Worm (Caenorhabditis elegans) whole organism, L1 larva: ENCODE data around the gene F20H11.1.

Source experiments
- C04F5.9 ChIP-seq: sonication (generic microtip); optimal IDR thresholded peaks from 2 replicates; lab custom pipeline; 2016; ENCODE audit warnings: missing genetic modification characterization, missing compliant biosample characterization
- C16A3.4 ChIP-seq: fragments of 150-350 bp; optimal IDR thresholded peaks from 2 replicates; lab custom pipeline; 2014; ENCODE audit warnings: missing biosample characterization, missing genetic modification characterization
- C34B4.2 ChIP-seq: sonication (generic microtip); optimal IDR thresholded peaks from 2 replicates; lab custom pipeline; 2017; ENCODE audit warnings: mild to moderate bottlenecking, missing genetic modification characterization, missing compliant biosample characterization
- F16B12.6 ChIP-seq: fragments of 150-350 bp; optimal IDR thresholded peaks from 2 replicates; lab custom pipeline; 2014; ENCODE audit warnings: missing biosample characterization, missing genetic modification characterization
- Y116A8C.19 ChIP-seq: sonication (generic microtip); optimal IDR thresholded peaks from 2 replicates; lab custom pipeline; 2016; ENCODE audit warnings: missing compliant biosample characterization, missing genetic modification characterization, borderline replicate concordance
- blmp-1 ChIP-seq: fragments of 150-350 bp; optimal IDR thresholded peaks from 2 replicates; lab custom pipeline; 2014; ENCODE audit warnings: missing biosample characterization, missing genetic modification characterization
- ceh-82 ChIP-seq, 3 experiments: fragments of 150-350 bp in 1 of 3; sonication (generic microtip) in 2 of 3; optimal IDR thresholded peaks; 2 replicates each; lab custom pipeline; 2014 to 2017; ENCODE audit warnings: missing biosample characterization in 3 of 3, missing genetic modification characterization in 3 of 3
- ceh-90 ChIP-seq: sonication (generic microtip); optimal IDR thresholded peaks from 2 replicates; lab custom pipeline; 2016; ENCODE audit warnings: missing genetic modification characterization, missing compliant biosample characterization
- dpl-1 ChIP-seq, 3 experiments: fragments of 150-350 bp in 2 of 3; sonication (generic microtip) in 1 of 3; optimal IDR thresholded peaks; 2 replicates each; lab custom pipeline; 2014 to 2017; ENCODE audit warnings: missing biosample characterization in 3 of 3, missing genetic modification characterization in 3 of 3, missing genetic modification reagents in 3 of 3
- dsc-1 ChIP-seq: sonication (generic microtip); optimal IDR thresholded peaks from 2 replicates; lab custom pipeline; 2016; ENCODE audit warnings: mild to moderate bottlenecking, missing genetic modification characterization, missing compliant biosample characterization
- efl-1 ChIP-seq, 4 experiments: fragments of 150-350 bp; optimal IDR thresholded peaks in 3 of 4; peaks in 1 of 4; 1 replicate in 1 of 4; 2 replicates in 3 of 4; lab custom pipeline; 2014; ENCODE audit warnings: missing biosample characterization in 2 of 4, missing genetic modification characterization in 2 of 4, missing genetic modification reagents in 2 of 4
- egl-27 ChIP-seq, 2 experiments: fragments of 150-350 bp in 1 of 2; sonication (generic microtip); optimal IDR thresholded peaks; 3 replicates each; lab custom pipeline; 2017 to 2018; ENCODE audit warnings: missing biosample characterization in 2 of 2, missing genetic modification characterization in 2 of 2, missing genetic modification reagents in 2 of 2
- elt-3 ChIP-seq, 6 experiments: fragments of 150-350 bp in 1 of 6; sonication (generic microtip); optimal IDR thresholded peaks; 2 replicates each; lab custom pipeline; 2017 to 2018; ENCODE audit warnings: missing biosample characterization in 6 of 6, missing genetic modification characterization in 6 of 6, inconsistent platforms in 1 of 6
- fkh-8 ChIP-seq: sonication (generic microtip); optimal IDR thresholded peaks from 2 replicates; lab custom pipeline; 2016; ENCODE audit warnings: mild to moderate bottlenecking, missing genetic modification characterization, missing compliant biosample characterization
- hlh-4 ChIP-seq: sonication (generic microtip); optimal IDR thresholded peaks from 2 replicates; lab custom pipeline; 2016; ENCODE audit warnings: mild to moderate bottlenecking, missing genetic modification characterization, missing compliant biosample characterization
- hpl-2 ChIP-seq: fragments of 150-350 bp; optimal IDR thresholded peaks from 2 replicates; lab custom pipeline; 2014; ENCODE audit warnings: missing biosample characterization, missing genetic modification reagents, missing genetic modification characterization
- isw-1 ChIP-seq: fragments of 200-800 bp; sonication (Bioruptor generic); IDR thresholded peaks from 2 replicates; pipeline ENCODE4 v1.3.6; 2022; ENCODE audit warnings: missing genetic modification characterization, missing compliant biosample characterization
- jun-1 ChIP-seq: fragments of 150-350 bp; optimal IDR thresholded peaks from 2 replicates; lab custom pipeline; 2014; ENCODE audit warnings: missing biosample characterization, missing genetic modification reagents, missing genetic modification characterization
- lin-13 ChIP-seq: fragments of 150-350 bp; optimal IDR thresholded peaks from 2 replicates; lab custom pipeline; 2014; ENCODE audit warnings: missing biosample characterization, missing genetic modification reagents, missing genetic modification characterization
- lin-14 ChIP-seq: fragments of 200-800 bp; sonication (Bioruptor generic); optimal IDR thresholded peaks from 2 replicates; lab custom pipeline; 2018; ENCODE audit warnings: mild to moderate bottlenecking, missing genetic modification characterization, moderate library complexity, missing compliant biosample characterization
- lin-15B ChIP-seq: fragments of 150-350 bp; sonication (generic microtip); optimal IDR thresholded peaks from 3 replicates; lab custom pipeline; 2014; ENCODE audit warnings: missing biosample characterization, missing genetic modification characterization
- lin-35 ChIP-seq, 2 experiments: fragments of 150-350 bp; optimal IDR thresholded peaks; 2 replicates each; lab custom pipeline; 2014; ENCODE audit warnings: missing biosample characterization in 2 of 2, missing genetic modification characterization in 2 of 2, missing genetic modification reagents in 2 of 2
- lir-3 ChIP-seq: sonication (generic microtip); optimal IDR thresholded peaks from 2 replicates; lab custom pipeline; 2016; ENCODE audit warnings: mild to moderate bottlenecking, missing genetic modification characterization, moderate library complexity, missing compliant biosample characterization; ENCODE audit not compliant: poor library complexity
- lsy-2 ChIP-seq, 2 experiments: fragments of 150-350 bp; optimal IDR thresholded peaks; 2 replicates each; lab custom pipeline; 2014; ENCODE audit warnings: missing biosample characterization in 2 of 2, missing genetic modification characterization in 2 of 2
- mdl-1 ChIP-seq, 2 experiments: fragments of 150-350 bp; optimal IDR thresholded peaks; 2 replicates each; lab custom pipeline; 2014 to 2017; ENCODE audit warnings: missing biosample characterization in 2 of 2, missing genetic modification characterization in 2 of 2, inconsistent platforms in 1 of 2
- mef-2 ChIP-seq: fragments of 150-350 bp; optimal IDR thresholded peaks from 2 replicates; lab custom pipeline; 2014; ENCODE audit warnings: missing biosample characterization, missing genetic modification characterization
- mep-1 ChIP-seq: fragments of 150-350 bp; optimal IDR thresholded peaks from 2 replicates; lab custom pipeline; 2014; ENCODE audit warnings: missing biosample characterization, missing genetic modification characterization
- nhr-19 ChIP-seq: fragments of 200-800 bp; sonication (Bioruptor generic); conservative IDR thresholded peaks from 2 replicates; pipeline ENCODE4 v1.3.6; 2022; ENCODE audit warnings: missing genetic modification characterization, missing compliant biosample characterization
- nhr-20 ChIP-seq: sonication (generic microtip); optimal IDR thresholded peaks from 2 replicates; lab custom pipeline; 2016; ENCODE audit warnings: mild to moderate bottlenecking, missing genetic modification characterization, missing compliant biosample characterization
- nhr-28 ChIP-seq: fragments of 150-350 bp; optimal IDR thresholded peaks from 2 replicates; lab custom pipeline; 2014; ENCODE audit warnings: missing biosample characterization, missing genetic modification characterization
- nhr-47 ChIP-seq: sonication (generic microtip); optimal IDR thresholded peaks from 2 replicates; lab custom pipeline; 2016; ENCODE audit warnings: mild to moderate bottlenecking, missing genetic modification characterization, moderate library complexity, missing compliant biosample characterization
- nhr-71 ChIP-seq: sonication (generic microtip); optimal IDR thresholded peaks from 2 replicates; lab custom pipeline; 2016; ENCODE audit warnings: mild to moderate bottlenecking, missing genetic modification characterization, moderate library complexity, missing compliant biosample characterization
- nhr-84 ChIP-seq: sonication (generic microtip); optimal IDR thresholded peaks from 2 replicates; lab custom pipeline; 2017; ENCODE audit warnings: missing biosample characterization, missing genetic modification characterization
- nhr-85 ChIP-seq: sonication (generic microtip); peaks from one replicate; lab custom pipeline; 2016; ENCODE audit warnings: missing genetic modification characterization, inconsistent platforms, missing compliant biosample characterization
- nhr-90 ChIP-seq: sonication (generic microtip); optimal IDR thresholded peaks from 2 replicates; lab custom pipeline; 2016; ENCODE audit warnings: mild to moderate bottlenecking, missing genetic modification characterization, missing compliant biosample characterization; ENCODE audit not compliant: poor library complexity
- rnt-1 ChIP-seq: sonication (generic microtip); optimal IDR thresholded peaks from 2 replicates; lab custom pipeline; 2016; ENCODE audit warnings: mild to moderate bottlenecking, missing genetic modification characterization, moderate library complexity, missing compliant biosample characterization
- skn-1 ChIP-seq: fragments of 150-350 bp; optimal IDR thresholded peaks from 2 replicates; lab custom pipeline; 2014; ENCODE audit warnings: missing biosample characterization, missing genetic modification characterization
- snu-23 ChIP-seq: sonication (generic microtip); optimal IDR thresholded peaks from 2 replicates; lab custom pipeline; 2016; ENCODE audit warnings: missing genetic modification characterization, missing compliant biosample characterization
- sptf-1 ChIP-seq: fragments of 150-350 bp; optimal IDR thresholded peaks from 2 replicates; lab custom pipeline; 2014; ENCODE audit warnings: missing biosample characterization, missing genetic modification characterization
- sup-37 ChIP-seq: fragments of 200-800 bp; sonication (Bioruptor generic); optimal IDR thresholded peaks from 2 replicates; lab custom pipeline; 2018; ENCODE audit warnings: mild to moderate bottlenecking, missing genetic modification characterization, missing compliant biosample characterization
- swsn-7 ChIP-seq: sonication (generic microtip); optimal IDR thresholded peaks from 2 replicates; lab custom pipeline; 2016; ENCODE audit warnings: missing genetic modification characterization, missing compliant biosample characterization
- tbx-2 ChIP-seq: sonication (generic microtip); optimal IDR thresholded peaks from 2 replicates; lab custom pipeline; 2016; ENCODE audit warnings: missing genetic modification characterization, missing compliant biosample characterization
- unc-30 ChIP-seq: sonication (generic microtip); optimal IDR thresholded peaks from 2 replicates; lab custom pipeline; 2017; ENCODE audit warnings: missing biosample characterization, missing genetic modification characterization
- unc-86 ChIP-seq: sonication (generic microtip); optimal IDR thresholded peaks from 2 replicates; lab custom pipeline; 2016; ENCODE audit warnings: missing genetic modification characterization, missing compliant biosample characterization
- vab-15 ChIP-seq: sonication (generic microtip); optimal IDR thresholded peaks from 2 replicates; lab custom pipeline; 2017; ENCODE audit warnings: missing genotype, mild to moderate bottlenecking, missing genetic modification characterization, missing compliant biosample characterization
- xbp-1 ChIP-seq: sonication (generic microtip); optimal IDR thresholded peaks from 2 replicates; lab custom pipeline; 2016; ENCODE audit warnings: missing genetic modification characterization, missing compliant biosample characterization
- zag-1 ChIP-seq: fragments of 150-350 bp; optimal IDR thresholded peaks from 2 replicates; lab custom pipeline; 2014; ENCODE audit warnings: missing biosample characterization, missing genetic modification characterization

The F20H11.1 gene

DNA sequence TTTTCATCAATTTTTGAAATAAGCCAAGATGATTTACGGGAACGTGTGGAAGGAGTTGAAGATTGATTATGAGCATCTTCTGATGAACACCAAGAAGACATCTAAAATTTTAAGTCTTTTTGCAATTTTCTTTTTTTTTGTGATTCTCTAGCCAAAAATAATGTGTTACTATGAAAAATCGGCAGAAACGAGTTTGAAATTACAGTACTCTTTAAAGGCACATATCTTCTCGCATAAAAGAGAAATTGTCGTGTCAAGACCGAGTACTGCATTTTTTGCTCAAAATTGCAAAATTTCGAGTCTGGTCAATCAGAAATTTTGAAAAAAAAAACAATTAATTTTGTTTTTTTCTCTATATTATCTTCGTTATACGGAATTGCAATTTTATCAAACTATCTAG, at the start of gene F20H11.1:
F20H11.1 (minus strand) TSS at position 101 of the 400 bp plus-strand sequence.
- no peak for TF ChIP-seq efl-1 (optimal IDR thresholded peaks at IDR 0.05; lab: Kevin White, UChicago)
- peak in 1 of 2 experiments; percentile 63 for TF ChIP-seq efl-1 (GFP tag; optimal IDR thresholded peaks at IDR 0.05 in 1 of 2; lab: Kevin White, UChicago)
- TF ChIP-seq nhr-85 (tag; lab: Kevin White, UChicago), result peak; percentile 5
- TF ChIP-seq nhr-28 (tag; lab: Kevin White, UChicago), result no peak

DNA sequence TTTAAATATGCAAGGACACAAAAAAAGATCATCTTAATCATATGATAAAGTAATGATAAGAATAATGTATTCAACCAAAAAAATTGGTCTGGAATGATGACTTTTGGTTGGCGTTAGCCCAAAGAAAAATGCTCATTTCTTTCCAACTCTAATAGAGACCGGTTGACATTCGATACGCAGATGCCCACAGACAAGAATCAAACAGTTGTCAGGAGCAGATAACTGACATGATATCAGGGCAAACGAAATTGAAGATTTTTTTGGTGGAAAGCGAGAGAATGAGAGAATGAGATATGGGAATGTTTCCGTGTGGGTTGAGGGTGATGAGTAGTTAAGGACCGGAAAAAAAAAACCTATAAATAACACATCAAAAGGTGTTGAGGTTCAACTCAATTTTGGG, 47.1 kb upstream of the F20H11.1 start:
- TF ChIP-seq rnt-1 (tag; lab: Kevin White, UChicago), result peak; percentile 26
- TF ChIP-seq xbp-1 (tag; lab: Kevin White, UChicago), result no peak
- peak in 1 of 2 experiments; percentile 3 for TF ChIP-seq lsy-2 (tag; optimal IDR thresholded peaks at IDR 0.05; lab: Kevin White, UChicago)

DNA sequence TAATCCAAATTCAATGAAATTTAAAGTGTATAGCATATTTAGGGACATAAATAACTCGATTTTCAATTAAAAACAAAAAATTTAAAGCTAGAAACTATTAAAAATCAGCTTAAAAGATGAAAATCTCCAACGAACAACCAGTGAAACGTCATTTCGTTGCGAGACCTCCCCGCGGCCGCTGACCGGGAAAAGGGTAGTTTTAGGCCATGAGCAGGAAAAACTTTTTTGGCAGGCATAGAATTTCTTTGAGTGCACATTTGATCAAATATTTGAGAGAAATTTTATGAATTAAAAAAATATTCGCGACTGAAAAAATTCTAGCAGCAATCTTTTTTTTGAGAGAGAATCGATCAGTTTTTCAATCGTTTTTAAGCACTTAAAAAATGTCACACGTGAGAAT, 33.3 kb upstream of the F20H11.1 start:
- peak; percentile 39 to 73 for TF ChIP-seq lsy-2 (tag; optimal IDR thresholded peaks at IDR 0.05; lab: Kevin White, UChicago)
- TF ChIP-seq egl-27 (tag; optimal IDR thresholded peaks at IDR 0.05; lab: Kevin White, UChicago), result no peak
- peak; percentile 85 for TF ChIP-seq mep-1 (tag; lab: Kevin White, UChicago)
- TF ChIP-seq lin-35 (GFP tag; optimal IDR thresholded peaks at IDR 0.05; lab: Kevin White, UChicago), result peak; percentile 46 to 66
- TF ChIP-seq nhr-28 (tag; lab: Kevin White, UChicago), result no peak
- TF ChIP-seq dpl-1 (GFP tag; optimal IDR thresholded peaks at IDR 0.05; lab: Kevin White, UChicago), result peak; percentile 27 to 69 (median 50)
- TF ChIP-seq Y116A8C.19 (tag; lab: Kevin White, UChicago), result no peak
- TF ChIP-seq hpl-2, result no peak
- TF ChIP-seq lir-3 (tag; lab: Kevin White, UChicago), result peak; percentile 56
- peak in 1 of 3 experiments; percentile 39 for TF ChIP-seq ceh-82 (tag; optimal IDR thresholded peaks at IDR 0.05; lab: Kevin White, UChicago)
- TF ChIP-seq nhr-71 (tag; lab: Kevin White, UChicago), result peak; percentile 60
- TF ChIP-seq mef-2, result no peak
- TF ChIP-seq fkh-8 (tag; lab: Kevin White, UChicago), result peak; percentile 51
- TF ChIP-seq nhr-85 (tag; lab: Kevin White, UChicago), result peak; percentile 70
- TF ChIP-seq skn-1, result peak; percentile 51
- TF ChIP-seq elt-3 (tag; optimal IDR thresholded peaks at IDR 0.05; lab: Kevin White, UChicago), result peak in 1 of 6 experiments; percentile 2
- no peak for TF ChIP-seq mdl-1 (tag; optimal IDR thresholded peaks at IDR 0.05; lab: Kevin White, UChicago)
- no peak for TF ChIP-seq sptf-1 (tag; lab: Kevin White, UChicago)
- peak; percentile 68 for TF ChIP-seq rnt-1 (tag; lab: Kevin White, UChicago)
- TF ChIP-seq lin-14 (GFP tag; lab: Kevin White, UChicago), result peak; percentile 63
- TF ChIP-seq xbp-1 (tag; lab: Kevin White, UChicago), result peak; percentile 89
- TF ChIP-seq snu-23 (GFP tag; lab: Kevin White, UChicago), result peak; percentile 52
- no peak for TF ChIP-seq C04F5.9
- no peak for TF ChIP-seq nhr-84 (tag; lab: Kevin White, UChicago)
- TF ChIP-seq sup-37 (GFP tag; lab: Kevin White, UChicago), result no peak
- TF ChIP-seq tbx-2, result peak; percentile 37
- TF ChIP-seq ceh-90 (tag; lab: Kevin White, UChicago), result peak; percentile 49
- no peak for TF ChIP-seq unc-30 (tag; lab: Kevin White, UChicago)
- TF ChIP-seq isw-1, result peak; percentile 34
- no peak for TF ChIP-seq hlh-4 (tag; lab: Kevin White, UChicago)
- no peak for TF ChIP-seq zag-1 (tag; lab: Kevin White, UChicago)
- peak; percentile 23 for TF ChIP-seq swsn-7 (tag; lab: Kevin White, UChicago)
- TF ChIP-seq dsc-1 (tag; lab: Kevin White, UChicago), result no peak
- no peak for TF ChIP-seq lin-13
- TF ChIP-seq nhr-19, result no peak
- TF ChIP-seq C16A3.4 (tag; lab: Kevin White, UChicago), result peak; percentile 34
- no peak for TF ChIP-seq C34B4.2 (tag; lab: Kevin White, UChicago)
- peak; percentile 63 for TF ChIP-seq blmp-1
- TF ChIP-seq nhr-20 (tag; lab: Kevin White, UChicago), result peak; percentile 38
- peak; percentile 59 to 66 for TF ChIP-seq efl-1 (optimal IDR thresholded peaks at IDR 0.05; lab: Kevin White, UChicago)
- peak; percentile 54 to 92 for TF ChIP-seq efl-1 (GFP tag; optimal IDR thresholded peaks at IDR 0.05 in 1 of 2; lab: Kevin White, UChicago)
- no peak for TF ChIP-seq unc-86 (tag; lab: Kevin White, UChicago)
- peak; percentile 55 for TF ChIP-seq lin-15B
- TF ChIP-seq F16B12.6 (tag; lab: Kevin White, UChicago), result peak; percentile 11
- peak; percentile 44 for TF ChIP-seq nhr-47 (tag; lab: Kevin White, UChicago)
- TF ChIP-seq jun-1, result no peak
- TF ChIP-seq vab-15 (tag; lab: Kevin White, UChicago), result no peak
- peak; percentile 16 for TF ChIP-seq nhr-90 (tag; lab: Kevin White, UChicago)
